Worm (Caenorhabditis elegans) whole organism, L2 larva: Measurements from ENCODE around the gene srxa-13.
A peak's percentile ranks its signal among the peaks of the same experiment; 100 is the strongest.

Experiments
- C34F6.9 ChIP-seq: fragments of 150-350 bp; optimal IDR thresholded peaks from 2 replicates; lab custom pipeline; 2014; ENCODE audit warnings: missing biosample characterization, missing genetic modification characterization
- F13H6.1 ChIP-seq: sonication (generic microtip); optimal IDR thresholded peaks from 2 replicates; lab custom pipeline; 2016; ENCODE audit warnings: missing genetic modification characterization, missing compliant biosample characterization
- R02D3.7 ChIP-seq: fragments of 150-350 bp; optimal IDR thresholded peaks from 2 replicates; lab custom pipeline; 2014; ENCODE audit warnings: missing biosample characterization, missing genetic modification characterization
- Y55F3AM.14 ChIP-seq: fragments of 200-800 bp; sonication (Bioruptor generic); optimal IDR thresholded peaks from 2 replicates; lab custom pipeline; 2018; ENCODE audit warnings: mild to moderate bottlenecking, missing genetic modification characterization, missing compliant biosample characterization
- ZK546.5 ChIP-seq: sonication (generic microtip); optimal IDR thresholded peaks from 2 replicates; lab custom pipeline; 2017; ENCODE audit warnings: missing biosample characterization, missing genetic modification characterization
- alr-1 ChIP-seq: fragments of 150-350 bp; optimal IDR thresholded peaks from 2 replicates; lab custom pipeline; 2014; ENCODE audit warnings: missing biosample characterization, missing genetic modification characterization
- aly-2 ChIP-seq: fragments of 150-350 bp; optimal IDR thresholded peaks from 2 replicates; lab custom pipeline; 2014; ENCODE audit warnings: missing biosample characterization, missing genetic modification characterization
- ama-1 ChIP-seq: fragments of 150-350 bp; optimal IDR thresholded peaks from 2 replicates; lab custom pipeline; 2018; ENCODE audit warnings: inconsistent platforms
- blmp-1 ChIP-seq: sonication (generic microtip); optimal IDR thresholded peaks from 2 replicates; lab custom pipeline; 2017; ENCODE audit warnings: missing genetic modification characterization, mild to moderate bottlenecking, missing compliant biosample characterization, antibody characterized with exemption, moderate library complexity; ENCODE audit not compliant: insufficient read depth
- ceh-16 ChIP-seq: fragments of 150-350 bp; optimal IDR thresholded peaks from 2 replicates; lab custom pipeline; 2014; ENCODE audit warnings: missing biosample characterization, missing genetic modification characterization
- ceh-82 ChIP-seq: fragments of 150-350 bp; optimal IDR thresholded peaks from 2 replicates; lab custom pipeline; 2014; ENCODE audit warnings: missing biosample characterization, missing genetic modification characterization
- crh-2 ChIP-seq: sonication (generic microtip); optimal IDR thresholded peaks from 2 replicates; lab custom pipeline; 2017; ENCODE audit warnings: missing biosample characterization, missing genetic modification characterization
- dmd-4 ChIP-seq: sonication (generic microtip); optimal IDR thresholded peaks from 2 replicates; lab custom pipeline; 2017; ENCODE audit warnings: missing biosample characterization, missing genetic modification characterization
- egl-27 ChIP-seq: sonication (generic microtip); optimal IDR thresholded peaks from 3 replicates; lab custom pipeline; 2017; ENCODE audit warnings: missing biosample characterization, missing genetic modification reagents, missing genetic modification characterization
- elt-1 ChIP-seq: fragments of 150-350 bp; optimal IDR thresholded peaks from 2 replicates; lab custom pipeline; 2014; ENCODE audit warnings: missing biosample characterization, missing genetic modification characterization
- elt-3 ChIP-seq: sonication (generic microtip); optimal IDR thresholded peaks from 2 replicates; lab custom pipeline; 2017; ENCODE audit warnings: missing biosample characterization, missing genetic modification characterization
- fos-1 ChIP-seq: fragments of 150-350 bp; optimal IDR thresholded peaks from 2 replicates; lab custom pipeline; 2014; ENCODE audit warnings: missing biosample characterization, missing genetic modification characterization
- gmeb-1 ChIP-seq: fragments of 150-350 bp; optimal IDR thresholded peaks from 2 replicates; lab custom pipeline; 2014; ENCODE audit warnings: missing biosample characterization, missing genetic modification characterization
- lin-11 ChIP-seq: fragments of 150-350 bp; sonication (generic microtip); optimal IDR thresholded peaks from 2 replicates; lab custom pipeline; 2014; ENCODE audit warnings: missing biosample characterization, missing genetic modification characterization, inconsistent platforms, mixed read lengths
- lin-13 ChIP-seq: fragments of 150-350 bp; optimal IDR thresholded peaks from 2 replicates; lab custom pipeline; 2014; ENCODE audit warnings: missing biosample characterization, missing genetic modification reagents, missing genetic modification characterization
- lin-39 ChIP-seq: fragments of 150-350 bp; optimal IDR thresholded peaks from 2 replicates; lab custom pipeline; 2014; ENCODE audit warnings: missing biosample characterization, missing genetic modification reagents, missing genetic modification characterization
- lsy-2 ChIP-seq, 2 experiments: fragments of 150-350 bp in 1 of 2; sonication (generic microtip) in 1 of 2; optimal IDR thresholded peaks; 2 replicates each; lab custom pipeline; 2014 to 2017; ENCODE audit warnings: missing biosample characterization in 2 of 2, missing genetic modification characterization in 2 of 2
- mab-5 ChIP-seq: fragments of 150-350 bp; optimal IDR thresholded peaks from 2 replicates; lab custom pipeline; 2014; ENCODE audit warnings: missing biosample characterization, missing genetic modification characterization
- mbf-1 ChIP-seq: sonication (generic microtip); optimal IDR thresholded peaks from 2 replicates; lab custom pipeline; 2017; ENCODE audit warnings: missing biosample characterization, missing genetic modification characterization
- mdl-1 ChIP-seq, 2 experiments: fragments of 150-350 bp in 1 of 2; sonication (generic microtip) in 1 of 2; optimal IDR thresholded peaks; 2 replicates each; lab custom pipeline; 2017; ENCODE audit warnings: missing biosample characterization in 2 of 2, missing genetic modification characterization in 2 of 2
- nhr-10 ChIP-seq: sonication (generic microtip); optimal IDR thresholded peaks from 2 replicates; lab custom pipeline; 2017; ENCODE audit warnings: missing biosample characterization, missing genetic modification characterization
- nhr-11 ChIP-seq: fragments of 150-350 bp; optimal IDR thresholded peaks from 2 replicates; lab custom pipeline; 2014; ENCODE audit warnings: missing biosample characterization, missing genetic modification characterization
- nhr-12 ChIP-seq: fragments of 150-350 bp; optimal IDR thresholded peaks from 2 replicates; lab custom pipeline; 2014; ENCODE audit warnings: missing biosample characterization, missing genetic modification characterization
- nhr-129 ChIP-seq: fragments of 150-350 bp; optimal IDR thresholded peaks from 2 replicates; lab custom pipeline; 2014; ENCODE audit warnings: missing biosample characterization, missing genetic modification characterization
- nhr-21 ChIP-seq: fragments of 150-350 bp; optimal IDR thresholded peaks from 2 replicates; lab custom pipeline; 2014; ENCODE audit warnings: missing biosample characterization, missing genetic modification characterization
- nhr-23 ChIP-seq: fragments of 150-350 bp; optimal IDR thresholded peaks from 2 replicates; lab custom pipeline; 2014; ENCODE audit warnings: missing biosample characterization, missing genetic modification reagents, missing genetic modification characterization
- nhr-237 ChIP-seq: fragments of 150-350 bp; optimal IDR thresholded peaks from 2 replicates; lab custom pipeline; 2014; ENCODE audit warnings: missing biosample characterization, missing genetic modification characterization
- nhr-25 ChIP-seq: fragments of 150-350 bp; sonication (generic microtip); optimal IDR thresholded peaks from 3 replicates; lab custom pipeline; 2014; ENCODE audit warnings: missing biosample characterization, missing genetic modification characterization
- nhr-6 ChIP-seq: fragments of 150-350 bp; optimal IDR thresholded peaks from 2 replicates; lab custom pipeline; 2014; ENCODE audit warnings: missing biosample characterization, missing genetic modification characterization
- nhr-77 ChIP-seq: fragments of 150-350 bp; optimal IDR thresholded peaks from 2 replicates; lab custom pipeline; 2014; ENCODE audit warnings: missing biosample characterization, missing genetic modification characterization
- peb-1 ChIP-seq: fragments of 150-350 bp; optimal IDR thresholded peaks from 2 replicates; lab custom pipeline; 2014; ENCODE audit warnings: missing biosample characterization, missing genetic modification characterization
- sem-4 ChIP-seq: fragments of 150-350 bp; optimal IDR thresholded peaks from 2 replicates; lab custom pipeline; 2014; ENCODE audit warnings: missing biosample characterization, missing genetic modification reagents, missing genetic modification characterization
- skn-1 ChIP-seq: sonication (generic microtip); optimal IDR thresholded peaks from 2 replicates; lab custom pipeline; 2017; ENCODE audit warnings: missing biosample characterization, missing genetic modification characterization
- sma-3 ChIP-seq: sonication (generic microtip); optimal IDR thresholded peaks from 2 replicates; lab custom pipeline; 2016; ENCODE audit warnings: missing genetic modification reagents, missing genetic modification characterization, missing compliant biosample characterization
- sma-9 ChIP-seq, 2 experiments: fragments of 150-350 bp in 1 of 2; sonication (generic microtip) in 1 of 2; optimal IDR thresholded peaks; 2 replicates each; lab custom pipeline; 2014 to 2016; ENCODE audit warnings: missing genetic modification characterization in 2 of 2, mild to moderate bottlenecking in 1 of 2, missing biosample characterization in 1 of 2, missing compliant biosample characterization in 1 of 2, missing genetic modification reagents in 1 of 2, moderate library complexity in 1 of 2
- snpc-4 ChIP-seq: fragments of 150-350 bp; optimal IDR thresholded peaks from 2 replicates; lab custom pipeline; 2014; ENCODE audit warnings: missing biosample characterization, missing genetic modification characterization
- unc-39 ChIP-seq: fragments of 150-350 bp; optimal IDR thresholded peaks from 2 replicates; lab custom pipeline; 2014; ENCODE audit warnings: missing biosample characterization, missing genetic modification characterization
- unc-55 ChIP-seq: fragments of 150-350 bp; sonication (generic microtip); optimal IDR thresholded peaks from 3 replicates; lab custom pipeline; 2014; ENCODE audit warnings: missing biosample characterization, missing genetic modification reagents, missing genetic modification characterization
- unc-62 ChIP-seq: fragments of 150-350 bp; optimal IDR thresholded peaks from 2 replicates; lab custom pipeline; 2014; ENCODE audit warnings: missing biosample characterization, missing genetic modification reagents, missing genetic modification characterization
- zag-1 ChIP-seq: fragments of 150-350 bp; optimal IDR thresholded peaks from 2 replicates; lab custom pipeline; 2014; ENCODE audit warnings: missing biosample characterization, missing genetic modification characterization
- ztf-1 ChIP-seq: fragments of 200-800 bp; sonication (Bioruptor generic); conservative IDR thresholded peaks from 2 replicates; pipeline ENCODE4 v1.3.6; 2022; ENCODE audit warnings: missing genetic modification characterization, missing compliant biosample characterization
- ztf-11 ChIP-seq: sonication (generic microtip); optimal IDR thresholded peaks from 2 replicates; lab custom pipeline; 2017; ENCODE audit warnings: missing biosample characterization, missing genetic modification characterization
- ztf-4 ChIP-seq: fragments of 150-350 bp; optimal IDR thresholded peaks from 2 replicates; lab custom pipeline; 2014; ENCODE audit warnings: missing biosample characterization, missing genetic modification characterization

The srxa-13 gene

DNA sequence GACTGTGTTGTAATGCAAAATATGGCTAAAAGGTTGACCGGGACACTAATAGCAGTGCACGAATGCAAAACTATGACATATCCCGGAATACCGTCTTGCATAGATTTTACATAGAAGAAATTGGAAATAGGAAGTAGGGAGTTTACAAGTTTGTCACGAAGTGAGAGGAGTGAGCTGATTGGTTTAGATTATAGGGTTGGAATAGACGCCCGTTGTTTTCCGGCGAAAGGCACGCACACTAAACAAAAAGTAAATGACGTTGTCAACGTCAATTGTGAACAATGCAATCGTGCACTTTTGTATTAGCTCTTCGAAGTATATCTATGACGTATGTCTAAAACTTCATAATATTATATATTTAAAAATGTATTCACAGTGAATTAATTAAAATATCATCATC is 31.3 kb downstream of the srxa-13 start, which contains the start of gene srh-24:
Gene srh-24 (minus strand): TSS at position 101 of the 400 bp plus-strand sequence.
- TF ChIP-seq ztf-4 (tag; lab: Kevin White, UChicago), result no peak

ce11 chrV:13961927-13962419 is 32.4 kb downstream of the srxa-13 start, which contains the start of the genes algn-13 and R10D12.13:
algn-13 (minus strand) TSS chrV:13961977.
R10D12.13 (plus strand) TSS chrV:13962417.
- TF ChIP-seq unc-39 (tag; lab: Kevin White, UChicago) (no peak), alr-1 (tag; lab: Kevin White, UChicago) (no peak), F13H6.1 (tag; lab: Kevin White, UChicago) (peak; percentile 64), sma-9 (GFP tag; optimal IDR thresholded peaks at IDR 0.05; lab: Kevin White, UChicago) (peak; percentile 70), sma-9 (tag; optimal IDR thresholded peaks at IDR 0.05; lab: Kevin White, UChicago) (no peak), lsy-2 (tag; optimal IDR thresholded peaks at IDR 0.05; lab: Kevin White, UChicago) (peak in 1 of 2 experiments; percentile 70), lin-39 (tag; lab: Kevin White, UChicago) (no peak), ztf-11 (tag; lab: Kevin White, UChicago) (no peak), gmeb-1 (tag; lab: Kevin White, UChicago) (peak; percentile 74), lin-13 (GFP tag; lab: Kevin White, UChicago) (peak; percentile 52), unc-55 (peak; percentile 78), sma-3 (GFP tag; lab: Kevin White, UChicago) (peak; percentile 48), nhr-6 (tag; lab: Kevin White, UChicago) (no peak), crh-2 (tag; lab: Kevin White, UChicago) (no peak), egl-27 (tag; lab: Kevin White, UChicago) (no peak), nhr-21 (tag; lab: Kevin White, UChicago) (no peak), ztf-1 (GFP tag; lab: Robert Waterston, UW) (no peak), dmd-4 (no peak), nhr-12 (tag; lab: Kevin White, UChicago) (no peak), nhr-10 (tag; lab: Kevin White, UChicago) (no peak), ceh-82 (tag; lab: Kevin White, UChicago) (no peak), nhr-11 (tag; lab: Kevin White, UChicago) (no peak), snpc-4 (peak; percentile 30), elt-1 (tag; lab: Kevin White, UChicago) (no peak), elt-3 (tag; lab: Kevin White, UChicago) (no peak), ceh-16 (tag; lab: Kevin White, UChicago) (no peak), R02D3.7 (tag; lab: Kevin White, UChicago) (no peak), blmp-1 (no peak), fos-1 (no peak), ztf-4 (tag; lab: Kevin White, UChicago) (peak; percentile 2), unc-62 (GFP tag; lab: Kevin White, UChicago) (no peak), nhr-25 (peak; percentile 43), nhr-237 (no peak), zag-1 (tag; lab: Kevin White, UChicago) (no peak), lin-11 (peak; percentile 60), ama-1 (lab: Kevin White, UChicago) (no peak), mdl-1 (tag; optimal IDR thresholded peaks at IDR 0.05; lab: Kevin White, UChicago) (no peak), sem-4 (tag; lab: Kevin White, UChicago) (peak; percentile 70), nhr-129 (peak; percentile 55), skn-1 (tag; lab: Kevin White, UChicago) (no peak), nhr-77 (tag; lab: Kevin White, UChicago) (no peak), aly-2 (tag; lab: Kevin White, UChicago) (no peak), Y55F3AM.14 (GFP tag; lab: Kevin White, UChicago) (no peak), mbf-1 (tag; lab: Kevin White, UChicago) (no peak), ZK546.5 (tag; lab: Kevin White, UChicago) (no peak), C34F6.9 (tag; lab: Kevin White, UChicago) (peak; percentile 37), mab-5 (tag; lab: Kevin White, UChicago) (peak; percentile 56), peb-1 (no peak), nhr-23 (tag; lab: Kevin White, UChicago) (no peak)
